Fruit fly (Drosophila melanogaster) whole organism, prepupa: ENCODE data around the gene bor.

Experiments used
- CG10631 ChIP-seq: fragments of 200-800 bp; sonication (Bioruptor generic); optimal IDR thresholded peaks from 2 replicates; lab custom pipeline; 2016; ENCODE audit warnings: missing biosample characterization, missing genetic modification characterization
- CG11762 ChIP-seq: fragments of 200-800 bp; sonication (Bioruptor generic); optimal IDR thresholded peaks from 3 replicates; lab custom pipeline; 2016; ENCODE audit warnings: missing biosample characterization, missing genetic modification characterization; ENCODE audit not compliant: insufficient read depth
- CG11902 ChIP-seq: fragments of 200-800 bp; sonication (Bioruptor generic); optimal IDR thresholded peaks from 3 replicates; lab custom pipeline; 2016; ENCODE audit warnings: missing biosample characterization, missing genetic modification characterization
- CG15336 ChIP-seq: fragments of 200-800 bp; sonication (Bioruptor generic); IDR thresholded peaks from 2 replicates; pipeline ENCODE4 v1.3.6; 2022; ENCODE audit warnings: missing biosample characterization, missing genetic modification characterization
- CG1621 ChIP-seq: fragments of 200-800 bp; sonication (Bioruptor generic); optimal IDR thresholded peaks from 3 replicates; lab custom pipeline; 2018; ENCODE audit warnings: missing biosample characterization, mild to moderate bottlenecking, missing genetic modification characterization
- CG16779 ChIP-seq: fragments of 200-800 bp; sonication (Bioruptor generic); optimal IDR thresholded peaks from 3 replicates; lab custom pipeline; 2017; ENCODE audit warnings: missing biosample characterization, mild to moderate bottlenecking, missing genetic modification characterization
- CG3032 ChIP-seq: fragments of 200-800 bp; optimal IDR thresholded peaks from 2 replicates; lab custom pipeline; 2019; ENCODE audit warnings: missing biosample characterization, mild to moderate bottlenecking, missing genetic modification characterization, moderate library complexity
- CG31627 ChIP-seq: fragments of 200-800 bp; sonication (Bioruptor generic); optimal IDR thresholded peaks from 3 replicates; lab custom pipeline; 2016; ENCODE audit warnings: missing biosample characterization, missing genetic modification characterization
- CG32006 ChIP-seq: fragments of 200-800 bp; sonication (Bioruptor generic); optimal IDR thresholded peaks from 3 replicates; lab custom pipeline; 2017; ENCODE audit warnings: missing biosample characterization, mild to moderate bottlenecking, missing genetic modification characterization
- CG3919 ChIP-seq: fragments of 200-800 bp; sonication (Bioruptor generic); optimal IDR thresholded peaks from 3 replicates; lab custom pipeline; 2016; ENCODE audit warnings: missing biosample characterization, missing genetic modification characterization
- CG4318 ChIP-seq: fragments of 200-800 bp; sonication (Bioruptor generic); optimal IDR thresholded peaks from 3 replicates; lab custom pipeline; 2017; ENCODE audit warnings: missing biosample characterization, mild to moderate bottlenecking, missing genetic modification characterization
- CG6163 ChIP-seq: fragments of 200-800 bp; sonication (Bioruptor generic); IDR thresholded peaks from 3 replicates; pipeline ENCODE4 v1.3.6; 2022; ENCODE audit warnings: missing biosample characterization, missing genetic modification characterization
- CG6276 ChIP-seq: fragments of 200-800 bp; sonication (Bioruptor generic); optimal IDR thresholded peaks from 2 replicates; lab custom pipeline; 2017; ENCODE audit warnings: missing biosample characterization, mild to moderate bottlenecking, missing genetic modification characterization
- CG6792 ChIP-seq: fragments of 200-800 bp; sonication (Bioruptor generic); optimal IDR thresholded peaks from 3 replicates; lab custom pipeline; 2016; ENCODE audit warnings: missing biosample characterization, missing genetic modification characterization
- CG6808 ChIP-seq: fragments of 200-800 bp; sonication (Bioruptor generic); optimal IDR thresholded peaks from 3 replicates; lab custom pipeline; 2017; ENCODE audit warnings: missing biosample characterization, missing genetic modification characterization, mild to moderate bottlenecking, moderate library complexity, missing genetic modification reagents
- CG8319 ChIP-seq: fragments of 200-800 bp; sonication (Bioruptor generic); optimal IDR thresholded peaks from 3 replicates; lab custom pipeline; 2016; ENCODE audit warnings: missing biosample characterization, missing genetic modification characterization
- CG8632 ChIP-seq: fragments of 200-800 bp; sonication (Bioruptor generic); optimal IDR thresholded peaks from 3 replicates; lab custom pipeline; 2016; ENCODE audit warnings: missing biosample characterization, missing genetic modification characterization
- Eip75B ChIP-seq: fragments of 200-800 bp; sonication (Bioruptor generic); optimal IDR thresholded peaks from 3 replicates; lab custom pipeline; 2016; ENCODE audit warnings: missing biosample characterization, missing genetic modification characterization
- Eip78C ChIP-seq: fragments of 200-800 bp; sonication (Bioruptor generic); peaks from one replicate; lab custom pipeline; 2016; ENCODE audit warnings: missing biosample characterization, missing genetic modification characterization
- Eip93F ChIP-seq: fragments of 200-800 bp; sonication (Bioruptor generic); optimal IDR thresholded peaks from 2 replicates; lab custom pipeline; 2016; ENCODE audit warnings: missing biosample characterization, mild to moderate bottlenecking, missing genetic modification characterization
- Ets21C ChIP-seq: fragments of 200-800 bp; sonication (Bioruptor generic); optimal IDR thresholded peaks from 3 replicates; lab custom pipeline; 2016; ENCODE audit warnings: missing biosample characterization, missing genetic modification characterization
- Hr38 ChIP-seq: sonication (Bioruptor generic); optimal IDR thresholded peaks from 2 replicates; lab custom pipeline; 2016; ENCODE audit warnings: missing biosample characterization, missing genetic modification characterization
- Hr39 ChIP-seq: fragments of 200-800 bp; sonication (Bioruptor generic); optimal IDR thresholded peaks from 2 replicates; lab custom pipeline; 2016; ENCODE audit warnings: missing biosample characterization, missing genetic modification characterization
- Hr4 ChIP-seq: fragments of 200-800 bp; sonication (Bioruptor generic); optimal IDR thresholded peaks from 3 replicates; lab custom pipeline; 2016; ENCODE audit warnings: missing biosample characterization, missing genetic modification characterization
- Lpt ChIP-seq: fragments of 200-800 bp; sonication (Bioruptor generic); optimal IDR thresholded peaks from 3 replicates; lab custom pipeline; 2016; ENCODE audit warnings: missing biosample characterization, missing genetic modification characterization
- Met ChIP-seq: fragments of 200-800 bp; sonication (Bioruptor generic); optimal IDR thresholded peaks from 3 replicates; lab custom pipeline; 2016; ENCODE audit warnings: missing biosample characterization, missing genetic modification characterization
- OdsH ChIP-seq: fragments of 200-800 bp; sonication (Bioruptor generic); optimal IDR thresholded peaks from 3 replicates; lab custom pipeline; 2016; ENCODE audit warnings: missing biosample characterization, missing genetic modification characterization
- Smox ChIP-seq: fragments of 200-800 bp; sonication (Bioruptor generic); optimal IDR thresholded peaks from 3 replicates; lab custom pipeline; 2016; ENCODE audit warnings: missing biosample characterization, missing genetic modification characterization
- Sox14 ChIP-seq: fragments of 200-800 bp; sonication (Bioruptor generic); optimal IDR thresholded peaks from 3 replicates; lab custom pipeline; 2016; ENCODE audit warnings: missing biosample characterization, missing genetic modification characterization
- Sox15 ChIP-seq: fragments of 200-800 bp; sonication (Bioruptor generic); optimal IDR thresholded peaks from 3 replicates; lab custom pipeline; 2016; ENCODE audit warnings: missing biosample characterization, missing genetic modification characterization
- achi ChIP-seq: fragments of 200-800 bp; sonication (Bioruptor generic); optimal IDR thresholded peaks from 3 replicates; lab custom pipeline; 2016; ENCODE audit warnings: missing biosample characterization, missing genetic modification characterization
- cyc ChIP-seq: fragments of 200-800 bp; sonication (Bioruptor generic); optimal IDR thresholded peaks from 3 replicates; lab custom pipeline; 2016; ENCODE audit warnings: missing biosample characterization, missing genetic modification characterization
- dac ChIP-seq: fragments of 200-800 bp; sonication (Bioruptor generic); optimal IDR thresholded peaks from 2 replicates; lab custom pipeline; 2017; ENCODE audit warnings: missing biosample characterization, mild to moderate bottlenecking, missing genetic modification characterization
- esn ChIP-seq: fragments of 200-800 bp; sonication (Bioruptor generic); optimal IDR thresholded peaks from 2 replicates; lab custom pipeline; 2016; ENCODE audit warnings: missing biosample characterization, mild to moderate bottlenecking, missing genetic modification characterization, moderate library complexity
- fd59A ChIP-seq: fragments of 200-800 bp; sonication (Bioruptor generic); optimal IDR thresholded peaks from 2 replicates; lab custom pipeline; 2017; ENCODE audit warnings: missing biosample characterization, mild to moderate bottlenecking, missing genetic modification characterization, missing genetic modification reagents
- fkh ChIP-seq: fragments of 200-800 bp; sonication (Bioruptor generic); optimal IDR thresholded peaks from 3 replicates; lab custom pipeline; 2017; ENCODE audit warnings: missing biosample characterization, mild to moderate bottlenecking, missing genetic modification characterization, moderate library complexity
- lz ChIP-seq: fragments of 200-800 bp; sonication (Bioruptor generic); optimal IDR thresholded peaks from 3 replicates; lab custom pipeline; 2016; ENCODE audit warnings: missing biosample characterization, missing genetic modification characterization
- net ChIP-seq: fragments of 200-800 bp; sonication (Bioruptor generic); optimal IDR thresholded peaks from 3 replicates; lab custom pipeline; 2016; ENCODE audit warnings: missing biosample characterization, missing genetic modification characterization
- pdm3 ChIP-seq: fragments of 200-800 bp; sonication (Bioruptor generic); optimal IDR thresholded peaks from 3 replicates; lab custom pipeline; 2016; ENCODE audit warnings: missing biosample characterization, missing genetic modification characterization
- salr ChIP-seq, 2 experiments: fragments of 200-800 bp; sonication (Bioruptor generic); optimal IDR thresholded peaks; 3 replicates each; lab custom pipeline; 2016 to 2018; ENCODE audit warnings: missing biosample characterization in 2 of 2, missing genetic modification characterization in 2 of 2, mild to moderate bottlenecking in 1 of 2
- spab ChIP-seq: fragments of 200-800 bp; sonication (Bioruptor generic); optimal IDR thresholded peaks from 2 replicates; lab custom pipeline; 2017; ENCODE audit warnings: missing biosample characterization, mild to moderate bottlenecking, missing genetic modification characterization, missing genetic modification reagents
- ss ChIP-seq, 2 experiments: fragments of 200-800 bp; sonication (Bioruptor generic); optimal IDR thresholded peaks; 2 replicates in 1 of 2; 3 replicates in 1 of 2; lab custom pipeline; 2017 to 2018; ENCODE audit warnings: mild to moderate bottlenecking in 2 of 2, missing biosample characterization in 2 of 2, missing genetic modification characterization in 2 of 2, moderate library complexity in 1 of 2
- svp ChIP-seq: fragments of 200-800 bp; sonication (Bioruptor generic); peaks from one replicate; lab custom pipeline; 2016; ENCODE audit warnings: missing biosample characterization, missing genetic modification characterization
- topi ChIP-seq: fragments of 200-800 bp; sonication (Bioruptor generic); optimal IDR thresholded peaks from 3 replicates; lab custom pipeline; 2016; ENCODE audit warnings: missing biosample characterization, missing genetic modification characterization
- vri ChIP-seq: fragments of 200-800 bp; sonication (Bioruptor generic); optimal IDR thresholded peaks from 3 replicates; lab custom pipeline; 2016; ENCODE audit warnings: missing biosample characterization, mild to moderate bottlenecking, missing genetic modification characterization

bor gene

dm6 chr3R:16240478-16241101 is 23.3 kb downstream of the bor start (continued):
- no peak for TF ChIP-seq CG16779
- no peak for TF ChIP-seq CG11902 (GFP tag; lab: Kevin White, UChicago)
- TF ChIP-seq CG8632: no peak
- no peak for TF ChIP-seq CG3919 (GFP tag; lab: Kevin White, UChicago)
- TF ChIP-seq CG6163 (GFP tag; lab: Robert Waterston, UW): no peak
- peak; percentile 39 for TF ChIP-seq CG1621 (tag; lab: Kevin White, UChicago)
- TF ChIP-seq CG6792 (GFP tag; lab: Kevin White, UChicago): no peak
- TF ChIP-seq CG3032: no peak
- TF ChIP-seq achi (GFP tag; lab: Kevin White, UChicago): no peak
- TF ChIP-seq Hr38 (GFP tag; lab: Kevin White, UChicago): no peak
- no peak for TF ChIP-seq Met (GFP tag; lab: Kevin White, UChicago)
- no peak for TF ChIP-seq fkh
- no peak for TF ChIP-seq CG4318 (GFP tag; lab: Kevin White, UChicago)
- no peak for TF ChIP-seq spab (GFP tag; lab: Kevin White, UChicago)

dm6 chr3R:16239304-16239703 is 24.6 kb downstream of the bor start:
- no peak for TF ChIP-seq Ets21C (GFP tag; lab: Kevin White, UChicago)
- peak; percentile 10 for TF ChIP-seq vri (GFP tag; lab: Kevin White, UChicago)
- no peak for TF ChIP-seq Smox

- TF ChIP-seq Met (GFP tag; lab: Kevin White, UChicago) (peak; percentile 57), lz (peak; percentile 43), OdsH (GFP tag; lab: Kevin White, UChicago) (peak; percentile 47), Hr39 (GFP tag; lab: Kevin White, UChicago) (peak; percentile 42), Lpt (no peak), CG31627 (GFP tag; lab: Kevin White, UChicago) (peak; percentile 37), CG15336 (GFP tag; lab: Robert Waterston, UW) (no peak), ss (GFP tag; optimal IDR thresholded peaks at IDR 0.05; lab: Kevin White, UChicago) (no peak), CG4318 (GFP tag; lab: Kevin White, UChicago) (no peak), CG6808 (GFP tag; lab: Kevin White, UChicago) (peak; percentile 58), salr (GFP tag; optimal IDR thresholded peaks at IDR 0.05; lab: Kevin White, UChicago) (peak in 1 of 2 experiments; percentile 48), Hr4 (GFP tag; lab: Kevin White, UChicago) (peak; percentile 23), cyc (GFP tag; lab: Kevin White, UChicago) (peak; percentile 24), spab (GFP tag; lab: Kevin White, UChicago) (peak; percentile 40), achi (GFP tag; lab: Kevin White, UChicago) (peak; percentile 32), CG32006 (peak; percentile 55), CG11902 (GFP tag; lab: Kevin White, UChicago) (no peak), Sox15 (GFP tag; lab: Kevin White, UChicago) (no peak), Smox (peak; percentile 21), pdm3 (peak; percentile 53), topi (GFP tag; lab: Kevin White, UChicago) (peak; percentile 35), Sox14 (GFP tag; lab: Kevin White, UChicago) (peak; percentile 55), dac (GFP tag; lab: Kevin White, UChicago) (no peak), CG10631 (GFP tag; lab: Kevin White, UChicago) (peak; percentile 49), Eip75B (GFP tag; lab: Kevin White, UChicago) (peak; percentile 37), Eip93F (no peak), CG6276 (GFP tag; lab: Kevin White, UChicago) (no peak), svp (peak; percentile 99), net (GFP tag; lab: Kevin White, UChicago) (peak; percentile 15), CG3919 (GFP tag; lab: Kevin White, UChicago) (peak; percentile 33), CG11762 (GFP tag; lab: Kevin White, UChicago) (peak; percentile 1), esn (peak; percentile 48), Eip78C (GFP tag; lab: Kevin White, UChicago) (peak; percentile 90), fd59A (GFP tag; lab: Kevin White, UChicago) (peak; percentile 34), CG16779 (no peak), CG1621 (tag; lab: Kevin White, UChicago) (no peak), CG6792 (GFP tag; lab: Kevin White, UChicago) (peak; percentile 9), CG8319 (GFP tag; lab: Kevin White, UChicago) (peak; percentile 38), vri (GFP tag; lab: Kevin White, UChicago) (peak; percentile 55)
Observed at dm6 chr3R:16238016-16238710, 25.8 kb downstream of the bor start.
